Fruit fly (Drosophila melanogaster) whole organism, prepupa: ENCODE measurements around the gene Trf4-2.

Experiments used
- CG16779 ChIP-seq: fragments of 200-800 bp; sonication (Bioruptor generic); optimal IDR thresholded peaks from 3 replicates; lab custom pipeline; 2017; ENCODE audit warnings: missing biosample characterization, mild to moderate bottlenecking, missing genetic modification characterization
- CG4318 ChIP-seq: fragments of 200-800 bp; sonication (Bioruptor generic); optimal IDR thresholded peaks from 3 replicates; lab custom pipeline; 2017; ENCODE audit warnings: missing biosample characterization, mild to moderate bottlenecking, missing genetic modification characterization
- CG6163 ChIP-seq: fragments of 200-800 bp; sonication (Bioruptor generic); IDR thresholded peaks from 3 replicates; pipeline ENCODE4 v1.3.6; 2022; ENCODE audit warnings: missing biosample characterization, missing genetic modification characterization
- CG6276 ChIP-seq: fragments of 200-800 bp; sonication (Bioruptor generic); optimal IDR thresholded peaks from 2 replicates; lab custom pipeline; 2017; ENCODE audit warnings: missing biosample characterization, mild to moderate bottlenecking, missing genetic modification characterization
- Hr38 ChIP-seq: sonication (Bioruptor generic); optimal IDR thresholded peaks from 2 replicates; lab custom pipeline; 2016; ENCODE audit warnings: missing biosample characterization, missing genetic modification characterization
- Lpt ChIP-seq: fragments of 200-800 bp; sonication (Bioruptor generic); optimal IDR thresholded peaks from 3 replicates; lab custom pipeline; 2016; ENCODE audit warnings: missing biosample characterization, missing genetic modification characterization
- Met ChIP-seq: fragments of 200-800 bp; sonication (Bioruptor generic); optimal IDR thresholded peaks from 3 replicates; lab custom pipeline; 2016; ENCODE audit warnings: missing biosample characterization, missing genetic modification characterization
- cyc ChIP-seq: fragments of 200-800 bp; sonication (Bioruptor generic); optimal IDR thresholded peaks from 3 replicates; lab custom pipeline; 2016; ENCODE audit warnings: missing biosample characterization, missing genetic modification characterization
- fd59A ChIP-seq: fragments of 200-800 bp; sonication (Bioruptor generic); optimal IDR thresholded peaks from 2 replicates; lab custom pipeline; 2017; ENCODE audit warnings: missing biosample characterization, mild to moderate bottlenecking, missing genetic modification characterization, missing genetic modification reagents

- no peak for TF ChIP-seq Met (GFP tag; lab: Kevin White, UChicago)
- peak; percentile 20 for TF ChIP-seq CG4318 (GFP tag; lab: Kevin White, UChicago)
- no peak for TF ChIP-seq CG16779 (tag; lab: Kevin White, UChicago)
- TF ChIP-seq cyc, result no peak
- no peak for TF ChIP-seq CG6163 (GFP tag; lab: Robert Waterston, UW)
- no peak for TF ChIP-seq fd59A (GFP tag; lab: Kevin White, UChicago)
- no peak for TF ChIP-seq Hr38 (GFP tag; lab: Kevin White, UChicago)
- TF ChIP-seq Lpt (GFP tag; lab: Kevin White, UChicago), result no peak
- TF ChIP-seq CG6276 (GFP tag; lab: Kevin White, UChicago), result peak; percentile 60
Observed at dm6 chr3R:24908034-24908433, 17.0 kb upstream of the Trf4-2 start.
